Fruit fly (Drosophila melanogaster): ENCODE data around the gene CG33494.

Gene CG33494

dm6 chr3R:25531905-25532387, 37.0 kb upstream of the CG33494 start (continued):
- TF ChIP-seq eg (GFP tag; IDR thresholded peaks at IDR 0.05) (peak; percentile 92), Ets21C (GFP tag; optimal IDR thresholded peaks at IDR 0.05) (peak; percentile 8), Hr4 (GFP tag; optimal IDR thresholded peaks at IDR 0.05) (peak; percentile 84), CG3032 (tag; optimal IDR thresholded peaks at IDR 0.05) (peak; percentile 49), vri (GFP tag; optimal IDR thresholded peaks at IDR 0.05) (peak; percentile 19), achi (GFP tag; optimal IDR thresholded peaks at IDR 0.05) (peak; percentile 83), salr (GFP tag; optimal IDR thresholded peaks at IDR 0.05) (peak; percentile 59 to 73), dsx (GFP tag; optimal IDR thresholded peaks at IDR 0.05; ENCODE audit: poor library complexity, severe bottlenecking) (peak; percentile 78), Eip93F (GFP tag; optimal IDR thresholded peaks at IDR 0.05) (no peak), Ets96B (tag; optimal IDR thresholded peaks at IDR 0.05) (peak; percentile 49), Smox (GFP tag; optimal IDR thresholded peaks at IDR 0.05) (no peak), CG1621 (tag; optimal IDR thresholded peaks at IDR 0.05) (peak; percentile 77), Eip78C (GFP tag) (peak; percentile 94), dac (GFP tag; optimal IDR thresholded peaks at IDR 0.05) (peak; percentile 82), CG8632 (GFP tag; optimal IDR thresholded peaks at IDR 0.05) (peak; percentile 54), CG32006 (GFP tag; optimal IDR thresholded peaks at IDR 0.05) (peak; percentile 86), Hr38 (GFP tag; optimal IDR thresholded peaks at IDR 0.05) (no peak), CG10631 (GFP tag; optimal IDR thresholded peaks at IDR 0.05) (peak; percentile 82), Lpt (GFP tag; optimal IDR thresholded peaks at IDR 0.05) (peak; percentile 92), CG6276 (GFP tag; optimal IDR thresholded peaks at IDR 0.05) (peak; percentile 77), topi (GFP tag; optimal IDR thresholded peaks at IDR 0.05) (peak; percentile 55), spab (GFP tag; optimal IDR thresholded peaks at IDR 0.05) (peak; percentile 83), CG4318 (GFP tag; optimal IDR thresholded peaks at IDR 0.05) (peak; percentile 72), Met (GFP tag; optimal IDR thresholded peaks at IDR 0.05) (peak; percentile 19), CG3919 (GFP tag; optimal IDR thresholded peaks at IDR 0.05) (peak; percentile 91), CG6163 (GFP tag; IDR thresholded peaks at IDR 0.05) (peak; percentile 94), CG6792 (GFP tag; optimal IDR thresholded peaks at IDR 0.05) (peak; percentile 80), Sox102F (GFP tag; optimal IDR thresholded peaks at IDR 0.05) (peak; percentile 19), fd59A (GFP tag; optimal IDR thresholded peaks at IDR 0.05) (peak; percentile 62)

- TF ChIP-seq CG6808 (GFP tag; optimal IDR thresholded peaks at IDR 0.05) (peak; percentile 36), CG6854 (GFP tag; optimal IDR thresholded peaks at IDR 0.05) (no peak), CG3919 (GFP tag; optimal IDR thresholded peaks at IDR 0.05) (no peak), spab (GFP tag; optimal IDR thresholded peaks at IDR 0.05) (peak; percentile 25), esn (GFP tag; optimal IDR thresholded peaks at IDR 0.05) (no peak), OdsH (GFP tag; optimal IDR thresholded peaks at IDR 0.05) (no peak), Eip78C (GFP tag) (peak; percentile 27), CG9139 (GFP tag; optimal IDR thresholded peaks at IDR 0.05) (peak; percentile 48), cyc (GFP tag; optimal IDR thresholded peaks at IDR 0.05) (no peak), ss (GFP tag; optimal IDR thresholded peaks at IDR 0.05) (peak; percentile 26 to 64), CG1621 (tag; optimal IDR thresholded peaks at IDR 0.05) (no peak)
Measured at dm6 chr3R:25529289-25529688, 34.3 kb upstream of the CG33494 start.

dm6 chr3R:25519465-25520071, 24.6 kb upstream of the CG33494 start:
- 0 out of 3 replicates have a peak, but pooled peaks have one; percentile 25 for TF ChIP-seq CG8119 (GFP tag; IDR thresholded peaks at IDR 0.05)
- TF ChIP-seq fd85E (GFP tag; optimal IDR thresholded peaks at IDR 0.05), result no peak
- peak; percentile 29 for TF ChIP-seq CG10669 (GFP tag; optimal IDR thresholded peaks at IDR 0.05)
- no peak for TF ChIP-seq CG3032 (tag; optimal IDR thresholded peaks at IDR 0.05)
- TF ChIP-seq eg (GFP tag; IDR thresholded peaks at IDR 0.05), result no peak
- TF ChIP-seq CG4318 (GFP tag; optimal IDR thresholded peaks at IDR 0.05), result no peak
- peak; percentile 15 for TF ChIP-seq acj6 (GFP tag; optimal IDR thresholded peaks at IDR 0.05)
- no peak for TF ChIP-seq esn (GFP tag; optimal IDR thresholded peaks at IDR 0.05)
- TF ChIP-seq CG11902 (GFP tag; optimal IDR thresholded peaks at IDR 0.05), result no peak
- no peak for TF ChIP-seq Met (GFP tag; optimal IDR thresholded peaks at IDR 0.05)
- no peak for TF ChIP-seq Sox102F (GFP tag; optimal IDR thresholded peaks at IDR 0.05)
- TF ChIP-seq vri (GFP tag; optimal IDR thresholded peaks at IDR 0.05), result no peak
- TF ChIP-seq CG8632 (GFP tag; optimal IDR thresholded peaks at IDR 0.05), result peak; percentile 16
- TF ChIP-seq fd59A (GFP tag; optimal IDR thresholded peaks at IDR 0.05), result no peak
- no peak for TF ChIP-seq CG15336 (GFP tag; IDR thresholded peaks at IDR 0.05)
- TF ChIP-seq dsx (GFP tag; optimal IDR thresholded peaks at IDR 0.05; ENCODE audit: poor library complexity, severe bottlenecking), result no peak
- no peak for TF ChIP-seq CG11762 (GFP tag; optimal IDR thresholded peaks at IDR 0.05; ENCODE audit: insufficient read depth)
- no peak for TF ChIP-seq CG6276 (GFP tag; optimal IDR thresholded peaks at IDR 0.05)
- no peak for TF ChIP-seq lz (GFP tag; optimal IDR thresholded peaks at IDR 0.05)
- TF ChIP-seq CG11294 (GFP tag; IDR thresholded peaks at IDR 0.05), result no peak
- TF ChIP-seq pdm3 (GFP tag; optimal IDR thresholded peaks at IDR 0.05), result peak; percentile 22
- peak; percentile 6 for TF ChIP-seq Sox14 (GFP tag; optimal IDR thresholded peaks at IDR 0.05)

All from whole organism, prepupa.